Worm (Caenorhabditis elegans) whole organism, L1 larva: ENCODE data around the gene F12E12.2.

ENCODE experiments used
- C04F5.9 ChIP-seq: sonication (generic microtip); optimal IDR thresholded peaks from 2 replicates; lab custom pipeline; 2016; ENCODE audit warnings: missing genetic modification characterization, missing compliant biosample characterization
- C16A3.4 ChIP-seq: fragments of 150-350 bp; optimal IDR thresholded peaks from 2 replicates; lab custom pipeline; 2014; ENCODE audit warnings: missing biosample characterization, missing genetic modification characterization
- C34B4.2 ChIP-seq: sonication (generic microtip); optimal IDR thresholded peaks from 2 replicates; lab custom pipeline; 2017; ENCODE audit warnings: mild to moderate bottlenecking, missing genetic modification characterization, missing compliant biosample characterization
- Y116A8C.19 ChIP-seq: sonication (generic microtip); optimal IDR thresholded peaks from 2 replicates; lab custom pipeline; 2016; ENCODE audit warnings: missing compliant biosample characterization, missing genetic modification characterization, borderline replicate concordance
- aha-1 ChIP-seq: fragments of 150-350 bp; optimal IDR thresholded peaks from 2 replicates; lab custom pipeline; 2014; ENCODE audit warnings: missing biosample characterization, missing genetic modification characterization
- alr-1 ChIP-seq: fragments of 200-800 bp; sonication (Bioruptor generic); optimal IDR thresholded peaks from 2 replicates; lab custom pipeline; 2018; ENCODE audit warnings: borderline replicate concordance, mild to moderate bottlenecking, missing genetic modification characterization, missing compliant biosample characterization
- aly-2 ChIP-seq: fragments of 150-350 bp; optimal IDR thresholded peaks from 2 replicates; lab custom pipeline; 2014; ENCODE audit warnings: missing biosample characterization, missing genetic modification characterization
- ceh-8 ChIP-seq: fragments of 200-800 bp; sonication (Bioruptor generic); optimal IDR thresholded peaks from 2 replicates; lab custom pipeline; 2018; ENCODE audit warnings: mild to moderate bottlenecking, missing genetic modification characterization, moderate library complexity, missing compliant biosample characterization
- ceh-82 ChIP-seq, 3 experiments: fragments of 150-350 bp in 1 of 3; sonication (generic microtip) in 2 of 3; optimal IDR thresholded peaks; 2 replicates each; lab custom pipeline; 2014 to 2017; ENCODE audit warnings: missing biosample characterization in 3 of 3, missing genetic modification characterization in 3 of 3
- dpl-1 ChIP-seq, 3 experiments: fragments of 150-350 bp in 2 of 3; sonication (generic microtip) in 1 of 3; optimal IDR thresholded peaks; 2 replicates each; lab custom pipeline; 2014 to 2017; ENCODE audit warnings: missing biosample characterization in 3 of 3, missing genetic modification characterization in 3 of 3, missing genetic modification reagents in 3 of 3
- dsc-1 ChIP-seq: sonication (generic microtip); optimal IDR thresholded peaks from 2 replicates; lab custom pipeline; 2016; ENCODE audit warnings: mild to moderate bottlenecking, missing genetic modification characterization, missing compliant biosample characterization
- efl-1 ChIP-seq, 4 experiments: fragments of 150-350 bp; optimal IDR thresholded peaks in 3 of 4; peaks in 1 of 4; 1 replicate in 1 of 4; 2 replicates in 3 of 4; lab custom pipeline; 2014; ENCODE audit warnings: missing biosample characterization in 2 of 4, missing genetic modification characterization in 2 of 4, missing genetic modification reagents in 2 of 4
- efl-3 ChIP-seq: fragments of 200-800 bp; sonication (Bioruptor generic); optimal IDR thresholded peaks from 2 replicates; lab custom pipeline; 2018; ENCODE audit warnings: mild to moderate bottlenecking, missing genetic modification characterization, missing compliant biosample characterization
- ets-5 ChIP-seq: fragments of 200-800 bp; sonication (Bioruptor generic); IDR thresholded peaks from 2 replicates; pipeline ENCODE4 v1.3.6; 2022; ENCODE audit warnings: missing genetic modification characterization, missing compliant biosample characterization
- fkh-10 ChIP-seq: sonication (generic microtip); optimal IDR thresholded peaks from 2 replicates; lab custom pipeline; 2017; ENCODE audit warnings: missing biosample characterization, missing genetic modification reagents, missing genetic modification characterization
- fkh-4 ChIP-seq: sonication (generic microtip); optimal IDR thresholded peaks from 2 replicates; lab custom pipeline; 2016; ENCODE audit warnings: missing compliant biosample characterization, missing genetic modification characterization, borderline replicate concordance
- fkh-8 ChIP-seq: sonication (generic microtip); optimal IDR thresholded peaks from 2 replicates; lab custom pipeline; 2016; ENCODE audit warnings: mild to moderate bottlenecking, missing genetic modification characterization, missing compliant biosample characterization
- fos-1 ChIP-seq: fragments of 150-350 bp; optimal IDR thresholded peaks from 2 replicates; lab custom pipeline; 2014; ENCODE audit warnings: missing biosample characterization, missing genetic modification characterization
- grh-1 ChIP-seq: fragments of 200-800 bp; sonication (Bioruptor generic); IDR thresholded peaks from 2 replicates; pipeline ENCODE4 v1.3.6; 2022; ENCODE audit warnings: missing genetic modification reagents, missing genetic modification characterization, missing compliant biosample characterization
- hlh-4 ChIP-seq: sonication (generic microtip); optimal IDR thresholded peaks from 2 replicates; lab custom pipeline; 2016; ENCODE audit warnings: mild to moderate bottlenecking, missing genetic modification characterization, missing compliant biosample characterization
- hpl-2 ChIP-seq: fragments of 150-350 bp; optimal IDR thresholded peaks from 2 replicates; lab custom pipeline; 2014; ENCODE audit warnings: missing biosample characterization, missing genetic modification reagents, missing genetic modification characterization
- isw-1 ChIP-seq: fragments of 200-800 bp; sonication (Bioruptor generic); IDR thresholded peaks from 2 replicates; pipeline ENCODE4 v1.3.6; 2022; ENCODE audit warnings: missing genetic modification characterization, missing compliant biosample characterization
- lin-14 ChIP-seq: fragments of 200-800 bp; sonication (Bioruptor generic); optimal IDR thresholded peaks from 2 replicates; lab custom pipeline; 2018; ENCODE audit warnings: mild to moderate bottlenecking, missing genetic modification characterization, moderate library complexity, missing compliant biosample characterization
- lin-15B ChIP-seq: fragments of 150-350 bp; sonication (generic microtip); optimal IDR thresholded peaks from 3 replicates; lab custom pipeline; 2014; ENCODE audit warnings: missing biosample characterization, missing genetic modification characterization
- lin-39 ChIP-seq: fragments of 150-350 bp; optimal IDR thresholded peaks from 2 replicates; lab custom pipeline; 2014; ENCODE audit warnings: missing biosample characterization, missing genetic modification reagents, missing genetic modification characterization
- lir-3 ChIP-seq: sonication (generic microtip); optimal IDR thresholded peaks from 2 replicates; lab custom pipeline; 2016; ENCODE audit warnings: mild to moderate bottlenecking, missing genetic modification characterization, moderate library complexity, missing compliant biosample characterization; ENCODE audit not compliant: poor library complexity
- mab-9 ChIP-seq: fragments of 200-800 bp; sonication (Bioruptor generic); IDR thresholded peaks from 2 replicates; pipeline ENCODE4 v1.3.6; 2022; ENCODE audit warnings: missing genetic modification reagents, missing genetic modification characterization, missing compliant biosample characterization
- mdl-1 ChIP-seq, 2 experiments: fragments of 150-350 bp; optimal IDR thresholded peaks; 2 replicates each; lab custom pipeline; 2014 to 2017; ENCODE audit warnings: missing biosample characterization in 2 of 2, missing genetic modification characterization in 2 of 2, inconsistent platforms in 1 of 2
- mef-2 ChIP-seq: fragments of 150-350 bp; optimal IDR thresholded peaks from 2 replicates; lab custom pipeline; 2014; ENCODE audit warnings: missing biosample characterization, missing genetic modification characterization
- nhr-11 ChIP-seq: fragments of 150-350 bp; optimal IDR thresholded peaks from 2 replicates; lab custom pipeline; 2014; ENCODE audit warnings: missing biosample characterization, missing genetic modification characterization
- nhr-12 ChIP-seq: sonication (generic microtip); optimal IDR thresholded peaks from 2 replicates; lab custom pipeline; 2017; ENCODE audit warnings: missing biosample characterization, missing genetic modification characterization
- nhr-19 ChIP-seq: fragments of 200-800 bp; sonication (Bioruptor generic); conservative IDR thresholded peaks from 2 replicates; pipeline ENCODE4 v1.3.6; 2022; ENCODE audit warnings: missing genetic modification characterization, missing compliant biosample characterization
- nhr-20 ChIP-seq: sonication (generic microtip); optimal IDR thresholded peaks from 2 replicates; lab custom pipeline; 2016; ENCODE audit warnings: mild to moderate bottlenecking, missing genetic modification characterization, missing compliant biosample characterization
- nhr-237 ChIP-seq: fragments of 150-350 bp; optimal IDR thresholded peaks from 2 replicates; lab custom pipeline; 2014; ENCODE audit warnings: missing biosample characterization, missing genetic modification characterization
- nhr-47 ChIP-seq: sonication (generic microtip); optimal IDR thresholded peaks from 2 replicates; lab custom pipeline; 2016; ENCODE audit warnings: mild to moderate bottlenecking, missing genetic modification characterization, moderate library complexity, missing compliant biosample characterization
- nhr-71 ChIP-seq: sonication (generic microtip); optimal IDR thresholded peaks from 2 replicates; lab custom pipeline; 2016; ENCODE audit warnings: mild to moderate bottlenecking, missing genetic modification characterization, moderate library complexity, missing compliant biosample characterization
- nhr-76 ChIP-seq: sonication (generic microtip); optimal IDR thresholded peaks from 2 replicates; lab custom pipeline; 2017; ENCODE audit warnings: missing biosample characterization, missing genetic modification characterization
- nhr-77 ChIP-seq: fragments of 150-350 bp; optimal IDR thresholded peaks from 2 replicates; lab custom pipeline; 2014; ENCODE audit warnings: missing biosample characterization, missing genetic modification characterization
- nhr-84 ChIP-seq: sonication (generic microtip); optimal IDR thresholded peaks from 2 replicates; lab custom pipeline; 2017; ENCODE audit warnings: missing biosample characterization, missing genetic modification characterization
- nhr-85 ChIP-seq: sonication (generic microtip); peaks from one replicate; lab custom pipeline; 2016; ENCODE audit warnings: missing genetic modification characterization, inconsistent platforms, missing compliant biosample characterization
- pag-3 ChIP-seq: sonication (generic microtip); optimal IDR thresholded peaks from 2 replicates; lab custom pipeline; 2017; ENCODE audit warnings: missing genetic modification characterization, mild to moderate bottlenecking, missing compliant biosample characterization, antibody characterized with exemption, borderline replicate concordance; ENCODE audit not compliant: insufficient read depth
- pax-3 ChIP-seq: fragments of 200-800 bp; sonication (Bioruptor generic); optimal IDR thresholded peaks from 2 replicates; lab custom pipeline; 2018; ENCODE audit warnings: mild to moderate bottlenecking, missing genetic modification characterization, moderate library complexity, missing compliant biosample characterization
- snu-23 ChIP-seq: sonication (generic microtip); optimal IDR thresholded peaks from 2 replicates; lab custom pipeline; 2016; ENCODE audit warnings: missing genetic modification characterization, missing compliant biosample characterization
- unc-62 ChIP-seq: fragments of 150-350 bp; optimal IDR thresholded peaks from 2 replicates; lab custom pipeline; 2014; ENCODE audit warnings: missing biosample characterization, missing genetic modification reagents, missing genetic modification characterization
- unc-98 ChIP-seq: fragments of 200-800 bp; sonication (Bioruptor generic); IDR thresholded peaks from 2 replicates; pipeline ENCODE4 v1.3.6; 2022; ENCODE audit warnings: missing genetic modification characterization, missing compliant biosample characterization
- xbp-1 ChIP-seq: sonication (generic microtip); optimal IDR thresholded peaks from 2 replicates; lab custom pipeline; 2016; ENCODE audit warnings: missing genetic modification characterization, missing compliant biosample characterization
- zag-1 ChIP-seq: fragments of 150-350 bp; optimal IDR thresholded peaks from 2 replicates; lab custom pipeline; 2014; ENCODE audit warnings: missing biosample characterization, missing genetic modification characterization
- ztf-4 ChIP-seq: fragments of 150-350 bp; optimal IDR thresholded peaks from 2 replicates; lab custom pipeline; 2014; ENCODE audit warnings: missing biosample characterization, missing genetic modification characterization

F12E12.2 gene

DNA sequence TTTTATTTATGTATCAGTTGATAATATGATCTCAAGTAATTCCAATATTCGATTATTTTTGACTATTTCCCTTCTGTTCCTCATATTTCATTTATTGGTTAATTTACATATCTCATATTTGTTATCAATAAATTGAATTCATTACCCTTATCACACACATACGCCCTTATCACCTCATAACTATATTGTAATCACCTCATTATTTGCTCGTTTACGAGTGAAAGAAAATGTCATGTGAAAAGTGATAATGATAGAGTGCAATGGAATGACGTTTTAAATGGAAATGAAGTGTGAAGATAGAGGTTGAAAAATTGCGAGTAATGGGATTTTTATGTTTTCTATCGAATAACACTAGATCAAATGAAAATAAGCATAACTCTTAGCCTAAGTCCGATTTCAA lies 46.8 kb downstream of the F12E12.2 start (continued):
- TF ChIP-seq alr-1 (no peak), dpl-1 (GFP tag; optimal IDR thresholded peaks at IDR 0.05; lab: Kevin White, UChicago) (no peak), ets-5 (GFP tag; lab: Robert Waterston, UW) (no peak), efl-3 (GFP tag; lab: Kevin White, UChicago) (no peak), mef-2 (tag; lab: Kevin White, UChicago) (no peak), aha-1 (tag; lab: Kevin White, UChicago) (no peak), C16A3.4 (no peak), unc-98 (GFP tag; lab: Robert Waterston, UW) (no peak), nhr-76 (tag; lab: Kevin White, UChicago) (no peak), nhr-237 (tag; lab: Kevin White, UChicago) (no peak), zag-1 (tag; lab: Kevin White, UChicago) (no peak), pag-3 (tag; lab: Kevin White, UChicago) (no peak), mdl-1 (tag; optimal IDR thresholded peaks at IDR 0.05; lab: Kevin White, UChicago) (no peak), nhr-12 (no peak), C04F5.9 (no peak), nhr-84 (tag; lab: Kevin White, UChicago) (no peak), nhr-71 (tag; lab: Kevin White, UChicago) (no peak), dsc-1 (tag; lab: Kevin White, UChicago) (no peak), xbp-1 (no peak), fkh-4 (tag; lab: Kevin White, UChicago) (no peak), lir-3 (no peak), lin-14 (GFP tag; lab: Kevin White, UChicago) (no peak), fkh-8 (tag; lab: Kevin White, UChicago) (peak; percentile 9), nhr-11 (tag; lab: Kevin White, UChicago) (no peak), snu-23 (GFP tag; lab: Kevin White, UChicago) (no peak), efl-1 (optimal IDR thresholded peaks at IDR 0.05; lab: Kevin White, UChicago) (no peak), efl-1 (GFP tag; optimal IDR thresholded peaks at IDR 0.05 in 1 of 2; lab: Kevin White, UChicago) (peak in 1 of 2 experiments; percentile 84), ztf-4 (no peak), hlh-4 (no peak), grh-1 (no peak), Y116A8C.19 (no peak), ceh-82 (tag; optimal IDR thresholded peaks at IDR 0.05; lab: Kevin White, UChicago) (no peak), lin-39 (tag; lab: Kevin White, UChicago) (no peak), fos-1 (tag; lab: Kevin White, UChicago) (peak; percentile 4), mab-9 (GFP tag; lab: Robert Waterston, UW) (no peak), nhr-20 (tag; lab: Kevin White, UChicago) (peak; percentile 51), hpl-2 (GFP tag; lab: Kevin White, UChicago) (no peak), fkh-10 (GFP tag; lab: Kevin White, UChicago) (no peak), nhr-47 (tag; lab: Kevin White, UChicago) (no peak), aly-2 (tag; lab: Kevin White, UChicago) (no peak), unc-62 (GFP tag; lab: Kevin White, UChicago) (no peak), nhr-19 (GFP tag; lab: Robert Waterston, UW) (0 out of 2 replicates have a peak, but pooled peaks have one; percentile 6)

DNA sequence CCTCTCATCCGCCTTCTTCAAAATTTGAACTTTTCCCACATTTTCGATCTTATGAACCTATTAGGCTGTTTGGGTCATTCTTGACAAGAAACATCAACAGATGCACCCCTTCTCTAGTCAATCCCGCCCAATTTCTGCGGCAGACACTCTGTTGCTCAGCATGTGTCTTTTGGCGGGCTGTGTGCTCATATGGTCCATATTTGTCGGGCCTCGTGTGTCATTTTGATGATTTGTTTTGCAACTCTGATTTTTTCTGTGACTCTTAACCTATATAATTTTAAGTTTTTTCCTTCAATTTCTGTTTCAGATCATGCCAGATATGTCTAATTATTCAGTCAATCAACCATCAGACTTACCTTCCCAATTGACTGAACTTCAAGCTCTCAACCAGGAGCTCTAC lies 47.4 kb downstream of the F12E12.2 start, which contains the start of gene T24E12.13:
Gene T24E12.13 (plus strand): TSS at position 301 of the 400 bp plus-strand sequence.
- TF ChIP-seq ceh-8 (GFP tag; lab: Kevin White, UChicago) = no peak
- TF ChIP-seq ets-5 (GFP tag; lab: Robert Waterston, UW) = no peak
- TF ChIP-seq nhr-47 (tag; lab: Kevin White, UChicago) = no peak
- no peak for TF ChIP-seq efl-1 (optimal IDR thresholded peaks at IDR 0.05; lab: Kevin White, UChicago)
- TF ChIP-seq efl-1 (GFP tag; optimal IDR thresholded peaks at IDR 0.05 in 1 of 2; lab: Kevin White, UChicago) = no peak
- no peak for TF ChIP-seq isw-1
- no peak for TF ChIP-seq dpl-1 (GFP tag; optimal IDR thresholded peaks at IDR 0.05; lab: Kevin White, UChicago)
- TF ChIP-seq nhr-77 = no peak
- no peak for TF ChIP-seq fkh-8 (tag; lab: Kevin White, UChicago)
- TF ChIP-seq aha-1 (tag; lab: Kevin White, UChicago) = no peak
- no peak for TF ChIP-seq C34B4.2 (tag; lab: Kevin White, UChicago)
- TF ChIP-seq C04F5.9 = no peak
- TF ChIP-seq efl-3 (GFP tag; lab: Kevin White, UChicago) = no peak
- no peak for TF ChIP-seq nhr-71 (tag; lab: Kevin White, UChicago)
- no peak for TF ChIP-seq nhr-85 (tag; lab: Kevin White, UChicago)
- no peak for TF ChIP-seq pax-3
- no peak for TF ChIP-seq lin-15B (tag; lab: Kevin White, UChicago)
